Fruit fly (Drosophila melanogaster) whole organism, embryonic: ENCODE data around the gene Cul5.

Source experiments
- Atf3 ChIP-seq: fragments of 200-800 bp; sonication (Bioruptor generic); optimal IDR thresholded peaks from 3 replicates; lab custom pipeline; 2016; ENCODE audit warnings: missing biosample characterization, missing genetic modification characterization
- Atf6 ChIP-seq: fragments of 200-800 bp; sonication (Bioruptor generic); IDR thresholded peaks from 2 replicates; pipeline ENCODE4 v1.3.6; 2022; ENCODE audit warnings: missing biosample characterization, missing genetic modification characterization
- Bdp1 ChIP-seq: fragments of 200-800 bp; sonication (Bioruptor generic); optimal IDR thresholded peaks from 3 replicates; lab custom pipeline; 2016; ENCODE audit warnings: missing biosample characterization, missing genetic modification characterization
- CG10321 ChIP-seq: fragments of 200-800 bp; sonication (Bioruptor generic); IDR thresholded peaks from 2 replicates; pipeline ENCODE4 v1.3.6; 2022; ENCODE audit warnings: missing biosample characterization, missing genetic modification characterization
- CG10654 ChIP-seq: fragments of 200-800 bp; sonication (Bioruptor generic); optimal IDR thresholded peaks from 2 replicates; lab custom pipeline; 2016; ENCODE audit warnings: missing biosample characterization, missing genetic modification characterization
- CG11085 ChIP-seq: fragments of 200-800 bp; sonication (Bioruptor generic); IDR thresholded peaks from 2 replicates; pipeline ENCODE4 v1.3.6; 2022; ENCODE audit warnings: missing biosample characterization, missing genetic modification characterization
- CG11456 ChIP-seq: fragments of 200-800 bp; sonication (Bioruptor generic); IDR thresholded peaks from 3 replicates; pipeline ENCODE4 v1.3.6; 2022; ENCODE audit warnings: missing biosample characterization, missing genetic modification characterization
- CG12104 ChIP-seq: fragments of 200-800 bp; sonication (Bioruptor generic); optimal IDR thresholded peaks from 3 replicates; lab custom pipeline; 2016; ENCODE audit warnings: missing biosample characterization, missing genetic modification characterization
- CG12659 ChIP-seq: fragments of 200-800 bp; sonication (Bioruptor generic); optimal IDR thresholded peaks from 3 replicates; lab custom pipeline; 2017; ENCODE audit warnings: mild to moderate bottlenecking, missing biosample characterization, missing genetic modification reagents, missing genetic modification characterization
- CG14014 ChIP-seq: fragments of 200-800 bp; sonication (Bioruptor generic); IDR thresholded peaks from 2 replicates; pipeline ENCODE4 v1.3.6; 2022; ENCODE audit warnings: missing biosample characterization, missing genetic modification characterization
- CG17328 ChIP-seq: fragments of 200-800 bp; sonication (Bioruptor generic); IDR thresholded peaks from 2 replicates; pipeline ENCODE4 v1.3.6; 2022; ENCODE audit warnings: missing biosample characterization, missing genetic modification characterization
- CG17568 ChIP-seq: fragments of 200-800 bp; sonication (Bioruptor generic); optimal IDR thresholded peaks from 2 replicates; lab custom pipeline; 2018; ENCODE audit warnings: missing biosample characterization, mild to moderate bottlenecking, missing genetic modification characterization, moderate library complexity
- CG18599 ChIP-seq: fragments of 200-800 bp; sonication (Bioruptor generic); optimal IDR thresholded peaks from 3 replicates; lab custom pipeline; 2017; ENCODE audit warnings: missing biosample characterization, missing genetic modification characterization, mild to moderate bottlenecking, moderate library complexity, missing genetic modification reagents
- CG2129 ChIP-seq: fragments of 200-800 bp; sonication (Bioruptor generic); IDR thresholded peaks from 2 replicates; pipeline ENCODE4 v1.3.6; 2022; ENCODE audit warnings: missing biosample characterization, missing genetic modification characterization; ENCODE audit not compliant: partially characterized antibody
- CG31224 ChIP-seq: fragments of 200-800 bp; sonication (Bioruptor generic); IDR thresholded peaks from 2 replicates; pipeline ENCODE4 v1.3.6; 2022; ENCODE audit warnings: missing biosample characterization, missing genetic modification characterization
- CG32772 ChIP-seq: fragments of 200-800 bp; sonication (Bioruptor generic); IDR thresholded peaks from 2 replicates; pipeline ENCODE4 v1.3.6; 2022; ENCODE audit warnings: missing biosample characterization, missing genetic modification characterization
- CG42726 ChIP-seq: fragments of 200-800 bp; sonication (Bioruptor generic); IDR thresholded peaks from 2 replicates; pipeline ENCODE4 v1.3.6; 2022; ENCODE audit warnings: missing biosample characterization, missing genetic modification characterization; ENCODE audit not compliant: partially characterized antibody
- CG4617 ChIP-seq: fragments of 200-800 bp; sonication (Bioruptor generic); optimal IDR thresholded peaks from 3 replicates; lab custom pipeline; 2016; ENCODE audit warnings: missing biosample characterization, missing genetic modification characterization, borderline replicate concordance
- CG5180 ChIP-seq: fragments of 200-800 bp; sonication (Bioruptor generic); optimal IDR thresholded peaks from 3 replicates; lab custom pipeline; 2017; ENCODE audit warnings: missing biosample characterization, missing genetic modification characterization, mild to moderate bottlenecking, moderate library complexity, missing genetic modification reagents
- CG5953 ChIP-seq: fragments of 200-800 bp; sonication (Bioruptor generic); IDR thresholded peaks from 2 replicates; pipeline ENCODE4 v1.3.6; 2022; ENCODE audit warnings: missing biosample characterization, missing genetic modification characterization
- Doc3 ChIP-seq: fragments of 200-800 bp; sonication (Bioruptor generic); IDR thresholded peaks from 3 replicates; pipeline ENCODE4 v1.3.6; 2022; ENCODE audit warnings: missing biosample characterization, missing genetic modification characterization; ENCODE audit not compliant: partially characterized antibody
- Drgx ChIP-seq: fragments of 200-800 bp; sonication (Bioruptor generic); IDR thresholded peaks from 2 replicates; pipeline ENCODE4 v1.3.6; 2022; ENCODE audit warnings: missing biosample characterization, missing genetic modification characterization
- ERR ChIP-seq: fragments of 200-800 bp; sonication (Bioruptor generic); optimal IDR thresholded peaks from 2 replicates; lab custom pipeline; 2016; ENCODE audit warnings: missing biosample characterization, missing genetic modification characterization
- Lpt ChIP-seq: fragments of >200 bp; optimal IDR thresholded peaks from 2 replicates; lab custom pipeline; 2018; ENCODE audit warnings: missing biosample characterization, missing genetic modification characterization
- MBD-R2 ChIP-seq: fragments of 200-800 bp; sonication (Bioruptor generic); IDR thresholded peaks from 2 replicates; pipeline ENCODE4 v1.3.6; 2022; ENCODE audit warnings: missing biosample characterization, missing genetic modification characterization
- NC2β ChIP-seq: fragments of 200-800 bp; sonication (Bioruptor generic); optimal IDR thresholded peaks from 2 replicates; lab custom pipeline; 2016; ENCODE audit warnings: missing biosample characterization, missing genetic modification characterization
- Nf-YA ChIP-seq: fragments of 200-800 bp; sonication (Bioruptor generic); IDR thresholded peaks from 2 replicates; pipeline ENCODE4 v1.3.6; 2022; ENCODE audit warnings: missing biosample characterization, missing genetic modification characterization
- Nf-YC ChIP-seq: fragments of 200-800 bp; optimal IDR thresholded peaks from 3 replicates; lab custom pipeline; 2019; ENCODE audit warnings: missing biosample characterization, mild to moderate bottlenecking, missing genetic modification characterization, moderate library complexity
- Ptx1 ChIP-seq: fragments of 200-800 bp; sonication (Bioruptor generic); IDR thresholded peaks from 2 replicates; pipeline ENCODE4 v1.3.6; 2022; ENCODE audit warnings: missing biosample characterization, missing genetic modification characterization
- Stat92E ChIP-seq, 3 experiments: fragments of >200 bp in 2 of 3; fragments of 200-800 bp in 1 of 3; sonication (Bioruptor generic) in 1 of 3; optimal IDR thresholded peaks; 2 replicates each; lab custom pipeline; 2017 to 2019; ENCODE audit warnings: missing biosample characterization in 3 of 3, missing genetic modification characterization in 3 of 3, mild to moderate bottlenecking in 1 of 3, moderate library complexity in 1 of 3
- Xbp1 ChIP-seq: fragments of 200-800 bp; sonication (Bioruptor generic); optimal IDR thresholded peaks from 3 replicates; lab custom pipeline; 2016; ENCODE audit warnings: missing biosample characterization, mild to moderate bottlenecking, missing genetic modification characterization
- YL-1 ChIP-seq: fragments of 200-800 bp; sonication (Bioruptor generic); optimal IDR thresholded peaks from 3 replicates; lab custom pipeline; 2017; ENCODE audit warnings: missing biosample characterization, mild to moderate bottlenecking, missing genetic modification characterization
- disco-r ChIP-seq: fragments of 200-800 bp; sonication (Bioruptor generic); optimal IDR thresholded peaks from 2 replicates; lab custom pipeline; 2016; ENCODE audit warnings: missing biosample characterization, missing genetic modification characterization
- emc ChIP-seq: fragments of 200-800 bp; sonication (Bioruptor generic); optimal IDR thresholded peaks from 2 replicates; lab custom pipeline; 2016; ENCODE audit warnings: missing biosample characterization, missing genetic modification characterization
- exex ChIP-seq: fragments of 200-800 bp; sonication (Bioruptor generic); optimal IDR thresholded peaks from 4 replicates; lab custom pipeline; 2018; ENCODE audit warnings: missing biosample characterization, mild to moderate bottlenecking, missing genetic modification characterization, moderate library complexity
- eyg ChIP-seq: fragments of 200-800 bp; sonication (Bioruptor generic); optimal IDR thresholded peaks from 3 replicates; lab custom pipeline; 2016; ENCODE audit warnings: missing biosample characterization, missing genetic modification characterization
- fd3F ChIP-seq: fragments of 200-800 bp; sonication (Bioruptor generic); optimal IDR thresholded peaks from 2 replicates; lab custom pipeline; 2018; ENCODE audit warnings: missing biosample characterization, mild to moderate bottlenecking, missing genetic modification characterization, moderate library complexity
- inv ChIP-seq: fragments of 200-800 bp; sonication (Bioruptor generic); IDR thresholded peaks from 2 replicates; pipeline ENCODE4 v1.3.6; 2022; ENCODE audit warnings: missing biosample characterization, missing genetic modification characterization; ENCODE audit not compliant: partially characterized antibody
- lov ChIP-seq, 2 experiments: fragments of 200-800 bp in 1 of 2; fragments of >200 bp in 1 of 2; sonication (Bioruptor generic) in 1 of 2; IDR thresholded peaks in 1 of 2; optimal IDR thresholded peaks in 1 of 2; 2 replicates in 1 of 2; 3 replicates in 1 of 2; pipeline versions ENCODE4 v1.3.6 to Lab custom; 2017 to 2022; ENCODE audit warnings: missing biosample characterization in 1 of 2, missing genetic modification characterization in 1 of 2
- luna ChIP-seq: fragments of 200-800 bp; sonication (Bioruptor generic); optimal IDR thresholded peaks from 2 replicates; lab custom pipeline; 2016; ENCODE audit warnings: missing biosample characterization, missing genetic modification characterization
- mirr ChIP-seq: fragments of 200-800 bp; sonication (Bioruptor generic); optimal IDR thresholded peaks from 3 replicates; lab custom pipeline; 2018; ENCODE audit warnings: missing biosample characterization, mild to moderate bottlenecking, missing genetic modification characterization
- salm ChIP-seq: fragments of 200-800 bp; sonication (Bioruptor generic); optimal IDR thresholded peaks from 2 replicates; lab custom pipeline; 2018; ENCODE audit warnings: missing biosample characterization, mild to moderate bottlenecking, missing genetic modification characterization
- slp2 ChIP-seq: fragments of 200-800 bp; sonication (Bioruptor generic); optimal IDR thresholded peaks from 2 replicates; lab custom pipeline; 2016; ENCODE audit warnings: missing biosample characterization, missing genetic modification characterization
- unc-4 ChIP-seq: fragments of 200-800 bp; sonication (Bioruptor generic); IDR thresholded peaks from 2 replicates; pipeline ENCODE4 v1.3.6; 2022; ENCODE audit warnings: missing biosample characterization, missing genetic modification characterization; ENCODE audit not compliant: partially characterized antibody
- vnd ChIP-seq: fragments of 200-800 bp; sonication (Bioruptor generic); IDR thresholded peaks from 3 replicates; pipeline ENCODE4 v1.3.6; 2022; ENCODE audit warnings: missing biosample characterization, missing genetic modification characterization; ENCODE audit not compliant: partially characterized antibody
- yki ChIP-seq: fragments of >200 bp; optimal IDR thresholded peaks from 3 replicates; lab custom pipeline; 2018

The Cul5 gene

dm6 chr3R:29039704-29040430 is 22.9 kb downstream of the Cul5 start (continued):
- TF ChIP-seq unc-4 (GFP tag; lab: Robert Waterston, UW), result peak; percentile 13; the same call in 1 of the 2 replicates
- TF ChIP-seq Atf3 (GFP tag; lab: Kevin White, UChicago), result peak; percentile 19
- peak; percentile 18 for TF ChIP-seq slp2 (GFP tag; lab: Kevin White, UChicago)
- TF ChIP-seq Bdp1 (GFP tag; lab: Kevin White, UChicago), result peak; percentile 9
- TF ChIP-seq NC2β (GFP tag; lab: Kevin White, UChicago), result peak; percentile 24
- TF ChIP-seq yki (lab: Kevin White, UChicago), result no peak
- TF ChIP-seq CG12104 (GFP tag; lab: Kevin White, UChicago), result no peak
- no peak for TF ChIP-seq fd3F
- TF ChIP-seq inv (GFP tag; lab: Robert Waterston, UW), result no peak
- TF ChIP-seq CG18599 (GFP tag; lab: Kevin White, UChicago), result peak; percentile 43
- no peak for TF ChIP-seq CG32772 (GFP tag; lab: Robert Waterston, UW)
- peak; percentile 45 for TF ChIP-seq YL-1
- TF ChIP-seq CG11085 (GFP tag; lab: Robert Waterston, UW), result no peak
- no peak for TF ChIP-seq Lpt (GFP tag; lab: Kevin White, UChicago)

dm6 chr3R:29038960-29039581 is 23.7 kb downstream of the Cul5 start, which contains the start of the genes Slu7 and Pkc98E:
Gene Slu7 (minus strand): TSS chr3R:29039071.
Gene Pkc98E (plus strand): TSS chr3R:29039156.
- TF ChIP-seq CG5180 (GFP tag; lab: Kevin White, UChicago) (no peak), Ptx1 (GFP tag; lab: Robert Waterston, UW) (peak; percentile 57), CG10654 (peak; percentile 52), emc (GFP tag; lab: Kevin White, UChicago) (peak; percentile 45), CG17568 (GFP tag; lab: Kevin White, UChicago) (no peak), MBD-R2 (GFP tag; lab: Robert Waterston, UW) (peak; percentile 87), Nf-YA (no peak), CG11456 (GFP tag; lab: Robert Waterston, UW) (peak; percentile 74), disco-r (no peak), Drgx (no peak), Atf6 (GFP tag; lab: Robert Waterston, UW) (peak; percentile 55; the same call in 1 of the 2 replicates), exex (tag; lab: Kevin White, UChicago) (no peak), Doc3 (GFP tag; lab: Robert Waterston, UW) (peak; percentile 71), luna (GFP tag; lab: Kevin White, UChicago) (peak; percentile 60), CG14014 (GFP tag; lab: Robert Waterston, UW) (0 out of 2 replicates have a peak, but pooled peaks have one; percentile 32), CG42726 (peak; percentile 79; the same call in 1 of the 2 replicates), CG12659 (GFP tag; lab: Kevin White, UChicago) (peak; percentile 89), CG5953 (GFP tag; lab: Robert Waterston, UW) (no peak), eyg (GFP tag; lab: Kevin White, UChicago) (peak; percentile 45), Xbp1 (peak; percentile 66), vnd (GFP tag; lab: Robert Waterston, UW) (peak; percentile 89), salm (tag; lab: Kevin White, UChicago) (no peak), Nf-YC (tag; lab: Kevin White, UChicago) (no peak), mirr (GFP tag; lab: Kevin White, UChicago) (peak; percentile 30), CG31224 (GFP tag; lab: Robert Waterston, UW) (0 out of 2 replicates have a peak, but pooled peaks have one; percentile 36), Stat92E (GFP tag; optimal IDR thresholded peaks at IDR 0.05; lab: Kevin White, UChicago) (peak in 1 of 3 experiments; percentile 28), CG17328 (GFP tag; lab: Robert Waterston, UW) (peak; percentile 58), ERR (peak; percentile 42), CG4617 (peak; percentile 97), CG2129 (GFP tag; lab: Robert Waterston, UW) (peak; percentile 62), CG10321 (GFP tag; lab: Robert Waterston, UW) (0 out of 2 replicates have a peak, but pooled peaks have one; percentile 25), lov (optimal IDR thresholded peaks at IDR 0.05; lab: Kevin White, UChicago) (no peak), lov (GFP tag; IDR thresholded peaks at IDR 0.05; lab: Robert Waterston, UW) (0 out of 3 replicates have a peak, but pooled peaks have one; percentile 59)
